Fruit fly (Drosophila melanogaster): Measurements from ENCODE around the gene ND-15.

The ND-15 gene

dm6 chr2L:71869-72751 lies 42.4 kb upstream of the ND-15 start:
- TF ChIP-seq CG10348 (GFP tag; IDR thresholded peaks at IDR 0.05) (no peak), CG14655 (GFP tag; optimal IDR thresholded peaks at IDR 0.05) (no peak), CG34367 (tag; optimal IDR thresholded peaks at IDR 0.05) (no peak), EcR (GFP tag; optimal IDR thresholded peaks at IDR 0.05) (no peak), gl (tag; optimal IDR thresholded peaks at IDR 0.05) (no peak), CG17806 (tag; optimal IDR thresholded peaks at IDR 0.05) (no peak), CG4496 (GFP tag; IDR thresholded peaks at IDR 0.05) (peak; percentile 56; the same call in 1 of the 3 replicates), Pif1B (GFP tag; optimal IDR thresholded peaks at IDR 0.05) (no peak), rn (GFP tag; IDR thresholded peaks at IDR 0.05) (no peak), fd96Ca (GFP tag; IDR thresholded peaks at IDR 0.05) (no peak), CG15710 (tag; optimal IDR thresholded peaks at IDR 0.05) (no peak), Ets98B (GFP tag; IDR thresholded peaks at IDR 0.05) (peak; percentile 40; the same call in 1 of the 2 replicates), CG32121 (GFP tag; IDR thresholded peaks at IDR 0.05) (no peak), D1 (tag; optimal IDR thresholded peaks at IDR 0.05) (no peak), CG8159 (tag; optimal IDR thresholded peaks at IDR 0.05) (no peak), CG13204 (GFP tag; optimal IDR thresholded peaks at IDR 0.05) (no peak), CG8301 (tag; optimal IDR thresholded peaks at IDR 0.05) (no peak), CG9948 (tag; optimal IDR thresholded peaks at IDR 0.05) (no peak), Pif1A (GFP tag; optimal IDR thresholded peaks at IDR 0.05) (no peak), Snoo (tag; optimal IDR thresholded peaks at IDR 0.05) (no peak), CG12605 (GFP tag; IDR thresholded peaks at IDR 0.05) (0 out of 2 replicates have a peak, but pooled peaks have one; percentile 7)

dm6 chr2L:72752-73435 lies 41.6 kb upstream of the ND-15 start:
- TF ChIP-seq CG4496 (GFP tag; IDR thresholded peaks at IDR 0.05) (no peak), gl (tag; optimal IDR thresholded peaks at IDR 0.05) (no peak), Ets98B (GFP tag; IDR thresholded peaks at IDR 0.05) (no peak; the same call in 1 of the 2 replicates)

DNA sequence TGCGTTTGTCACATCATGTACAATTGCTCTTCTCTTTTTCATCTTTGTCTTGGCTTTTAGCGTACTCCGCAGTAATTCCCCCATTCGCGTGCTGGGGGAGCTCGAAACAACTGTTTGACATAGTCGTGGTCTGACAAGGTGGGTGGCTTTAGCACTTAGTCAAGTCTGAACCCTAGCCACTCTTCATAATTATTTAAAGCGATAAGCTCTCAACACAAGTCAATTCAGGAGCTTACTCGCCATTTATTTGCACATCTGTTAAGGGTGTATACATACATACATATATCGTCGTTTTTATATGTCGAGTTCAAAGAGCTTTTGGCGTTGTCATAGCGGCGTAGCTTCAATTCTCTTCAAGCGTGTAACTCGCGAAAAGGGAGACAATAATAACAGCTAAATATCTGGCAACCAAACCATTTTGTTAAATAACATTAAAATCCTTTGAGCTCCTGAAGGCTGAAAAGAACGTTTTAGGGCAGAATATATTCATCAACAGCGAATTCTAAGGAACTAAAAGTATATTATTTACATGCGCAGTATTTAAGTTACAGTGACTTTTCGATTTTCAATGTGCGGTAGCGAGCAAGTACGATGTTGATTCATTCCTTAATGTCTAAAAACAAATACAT lies 40.7 kb upstream of the ND-15 start:
- TF ChIP-seq D1 (tag; optimal IDR thresholded peaks at IDR 0.05) (no peak), EcR (GFP tag; optimal IDR thresholded peaks at IDR 0.05) (peak; percentile 31)

DNA sequence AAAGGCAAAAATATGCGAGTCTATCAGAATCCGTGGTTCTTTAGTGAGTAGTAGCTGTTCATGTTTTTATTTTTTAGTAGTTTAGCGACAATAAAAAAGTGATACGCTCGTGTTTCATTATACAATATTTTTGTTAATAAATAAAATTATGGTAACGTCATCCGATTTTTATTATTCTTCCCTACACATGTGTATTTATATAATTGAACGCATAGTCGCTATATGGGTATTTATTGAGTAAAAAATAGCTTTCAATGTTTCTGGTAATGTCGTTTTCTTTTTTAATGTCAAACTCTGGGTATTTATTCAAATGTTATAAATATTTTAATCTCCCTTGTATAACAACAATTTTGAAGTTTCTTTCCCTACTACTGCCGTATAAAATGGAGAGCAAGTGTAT lies 38.5 kb upstream of the ND-15 start, which contains the start of gene CG11374:
TSS of gene CG11374 (plus strand) at position 301 of the 400 bp plus-strand sequence.
- TF ChIP-seq CG10348 (GFP tag; IDR thresholded peaks at IDR 0.05) (no peak), CG13204 (GFP tag; optimal IDR thresholded peaks at IDR 0.05) (no peak), rn (GFP tag; IDR thresholded peaks at IDR 0.05) (no peak), Snoo (tag; optimal IDR thresholded peaks at IDR 0.05) (no peak), EcR (GFP tag; optimal IDR thresholded peaks at IDR 0.05) (no peak), CG14655 (GFP tag; optimal IDR thresholded peaks at IDR 0.05) (no peak), CG8301 (tag; optimal IDR thresholded peaks at IDR 0.05) (no peak), CG4496 (GFP tag; IDR thresholded peaks at IDR 0.05) (no peak), CG17806 (tag; optimal IDR thresholded peaks at IDR 0.05) (no peak), gl (tag; optimal IDR thresholded peaks at IDR 0.05) (no peak), Pif1A (GFP tag; optimal IDR thresholded peaks at IDR 0.05) (no peak), D1 (tag; optimal IDR thresholded peaks at IDR 0.05) (no peak), CG8159 (tag; optimal IDR thresholded peaks at IDR 0.05) (no peak), CG9948 (tag; optimal IDR thresholded peaks at IDR 0.05) (no peak), fd96Ca (GFP tag; IDR thresholded peaks at IDR 0.05) (no peak), CG12605 (GFP tag; IDR thresholded peaks at IDR 0.05) (no peak), CG15710 (tag; optimal IDR thresholded peaks at IDR 0.05) (no peak)

dm6 chr2L:78828-79227 lies 35.7 kb upstream of the ND-15 start:
- TF ChIP-seq CG8159 (tag; optimal IDR thresholded peaks at IDR 0.05): no peak
- no peak for TF ChIP-seq Pif1B (GFP tag; optimal IDR thresholded peaks at IDR 0.05)
- no peak for TF ChIP-seq CG9948 (tag; optimal IDR thresholded peaks at IDR 0.05)
- TF ChIP-seq Snoo (tag; optimal IDR thresholded peaks at IDR 0.05): no peak
- TF ChIP-seq Pif1A (GFP tag; optimal IDR thresholded peaks at IDR 0.05): no peak
- no peak for TF ChIP-seq gl (tag; optimal IDR thresholded peaks at IDR 0.05)
- no peak for TF ChIP-seq D1 (tag; optimal IDR thresholded peaks at IDR 0.05)
- TF ChIP-seq EcR (GFP tag; optimal IDR thresholded peaks at IDR 0.05): no peak
- no peak for TF ChIP-seq CG34367 (tag; optimal IDR thresholded peaks at IDR 0.05)
- TF ChIP-seq CG10348 (GFP tag; IDR thresholded peaks at IDR 0.05): no peak
- no peak for TF ChIP-seq CG13204 (GFP tag; optimal IDR thresholded peaks at IDR 0.05)
- TF ChIP-seq Ets98B (GFP tag; IDR thresholded peaks at IDR 0.05): no peak
- no peak for TF ChIP-seq CG4496 (GFP tag; IDR thresholded peaks at IDR 0.05)
- no peak for TF ChIP-seq CG12605 (GFP tag; IDR thresholded peaks at IDR 0.05)
- no peak for TF ChIP-seq CG8301 (tag; optimal IDR thresholded peaks at IDR 0.05)
- TF ChIP-seq fd96Ca (GFP tag; IDR thresholded peaks at IDR 0.05): no peak
- TF ChIP-seq CG17806 (tag; optimal IDR thresholded peaks at IDR 0.05): no peak
- no peak for TF ChIP-seq CG15710 (tag; optimal IDR thresholded peaks at IDR 0.05)
- no peak for TF ChIP-seq CG14655 (GFP tag; optimal IDR thresholded peaks at IDR 0.05)

Measured in whole organism, pupa.